Fruit fly (Drosophila melanogaster) whole organism, embryonic: Measurements from ENCODE around the gene CG10063.

Experiments used
- Abd-B ChIP-seq: fragments of 200-800 bp; sonication (Bioruptor generic); optimal IDR thresholded peaks from 2 replicates; lab custom pipeline; 2018; ENCODE audit warnings: missing biosample characterization, mild to moderate bottlenecking, missing genetic modification characterization, moderate library complexity
- CG10209 ChIP-seq: fragments of 200-800 bp; sonication (Bioruptor generic); optimal IDR thresholded peaks from 3 replicates; lab custom pipeline; 2017; ENCODE audit warnings: missing biosample characterization, mild to moderate bottlenecking, missing genetic modification characterization, missing genetic modification reagents
- CG10462 ChIP-seq: fragments of 200-800 bp; sonication (Bioruptor generic); optimal IDR thresholded peaks from 2 replicates; lab custom pipeline; 2016; ENCODE audit warnings: missing biosample characterization, missing genetic modification characterization
- CG10959 ChIP-seq: fragments of 200-800 bp; sonication (Bioruptor generic); IDR thresholded peaks from 2 replicates; pipeline ENCODE4 v1.3.6; 2022; ENCODE audit warnings: missing biosample characterization, missing genetic modification characterization
- CG11085 ChIP-seq: fragments of 200-800 bp; sonication (Bioruptor generic); IDR thresholded peaks from 2 replicates; pipeline ENCODE4 v1.3.6; 2022; ENCODE audit warnings: missing biosample characterization, missing genetic modification characterization
- CG11696 ChIP-seq: fragments of 200-800 bp; sonication (Bioruptor generic); IDR thresholded peaks from 2 replicates; pipeline ENCODE4 v1.3.6; 2022; ENCODE audit warnings: missing biosample characterization, missing genetic modification characterization
- CG12071 ChIP-seq: fragments of 200-800 bp; sonication (Bioruptor generic); optimal IDR thresholded peaks from 3 replicates; lab custom pipeline; 2018; ENCODE audit warnings: missing biosample characterization, mild to moderate bottlenecking, missing genetic modification characterization
- CG12219 ChIP-seq: fragments of 200-800 bp; sonication (Bioruptor generic); optimal IDR thresholded peaks from 3 replicates; lab custom pipeline; 2018; ENCODE audit warnings: missing biosample characterization, mild to moderate bottlenecking, missing genetic modification characterization
- CG14441 ChIP-seq: fragments of 200-800 bp; sonication (Bioruptor generic); IDR thresholded peaks from 2 replicates; pipeline ENCODE4 v1.3.6; 2022; ENCODE audit warnings: missing biosample characterization, missing genetic modification characterization
- CG14710 ChIP-seq: fragments of 200-800 bp; sonication (Bioruptor generic); optimal IDR thresholded peaks from 3 replicates; lab custom pipeline; 2019; ENCODE audit warnings: missing biosample characterization, mild to moderate bottlenecking, missing genetic modification characterization, moderate library complexity
- CG15011 ChIP-seq: fragments of 200-800 bp; sonication (Bioruptor generic); optimal IDR thresholded peaks from 3 replicates; lab custom pipeline; 2018; ENCODE audit warnings: missing biosample characterization, mild to moderate bottlenecking, missing genetic modification characterization
- CG15269 ChIP-seq: fragments of 200-800 bp; sonication (Bioruptor generic); optimal IDR thresholded peaks from 2 replicates; lab custom pipeline; 2018; ENCODE audit warnings: missing biosample characterization, mild to moderate bottlenecking, missing genetic modification characterization, moderate library complexity
- CG16779 ChIP-seq: fragments of 200-800 bp; sonication (Bioruptor generic); IDR thresholded peaks from 2 replicates; pipeline ENCODE4 v1.3.6; 2022; ENCODE audit warnings: missing biosample characterization, missing genetic modification characterization
- CG18262 ChIP-seq: fragments of 200-800 bp; optimal IDR thresholded peaks from 3 replicates; lab custom pipeline; 2019; ENCODE audit warnings: missing biosample characterization, mild to moderate bottlenecking, missing genetic modification characterization, moderate library complexity
- CG30403 ChIP-seq: fragments of 200-800 bp; sonication (Bioruptor generic); optimal IDR thresholded peaks from 3 replicates; lab custom pipeline; 2016; ENCODE audit warnings: missing biosample characterization, missing genetic modification characterization
- CG31224 ChIP-seq: fragments of 200-800 bp; sonication (Bioruptor generic); IDR thresholded peaks from 2 replicates; pipeline ENCODE4 v1.3.6; 2022; ENCODE audit warnings: missing biosample characterization, missing genetic modification characterization
- CG32532 ChIP-seq: fragments of 200-800 bp; sonication (Bioruptor generic); IDR thresholded peaks from 2 replicates; pipeline ENCODE4 v1.3.6; 2022; ENCODE audit warnings: missing biosample characterization, missing genetic modification characterization
- CG43689 ChIP-seq: fragments of 200-800 bp; sonication (Bioruptor generic); IDR thresholded peaks from 2 replicates; pipeline ENCODE4 v1.3.6; 2022; ENCODE audit warnings: missing biosample characterization, missing genetic modification characterization
- CG9876 ChIP-seq: fragments of 200-800 bp; sonication (Bioruptor generic); optimal IDR thresholded peaks from 2 replicates; lab custom pipeline; 2016; ENCODE audit warnings: missing biosample characterization, missing genetic modification characterization
- E2f2 ChIP-seq: fragments of 200-800 bp; sonication (Bioruptor generic); IDR thresholded peaks from 2 replicates; pipeline ENCODE4 v1.3.6; 2022; ENCODE audit warnings: missing biosample characterization, missing genetic modification characterization
- Fer1 ChIP-seq: fragments of 200-800 bp; sonication (Bioruptor generic); optimal IDR thresholded peaks from 2 replicates; lab custom pipeline; 2017; ENCODE audit warnings: missing biosample characterization, mild to moderate bottlenecking, missing genetic modification characterization
- HHEX ChIP-seq: fragments of 200-800 bp; sonication (Bioruptor generic); optimal IDR thresholded peaks from 3 replicates; lab custom pipeline; 2017; ENCODE audit warnings: missing biosample characterization, mild to moderate bottlenecking, missing genetic modification characterization, missing genetic modification reagents
- Hmx ChIP-seq: fragments of 200-800 bp; sonication (Bioruptor generic); optimal IDR thresholded peaks from 2 replicates; lab custom pipeline; 2016; ENCODE audit warnings: missing biosample characterization, missing genetic modification characterization
- Hr51 ChIP-seq, 2 experiments: fragments of 200-800 bp; sonication (Bioruptor generic); optimal IDR thresholded peaks; 2 replicates in 1 of 2; 3 replicates in 1 of 2; lab custom pipeline; 2016 to 2018; ENCODE audit warnings: missing biosample characterization in 2 of 2, missing genetic modification characterization in 2 of 2, mild to moderate bottlenecking in 1 of 2, moderate library complexity in 1 of 2
- MESR4 ChIP-seq: fragments of 200-800 bp; sonication (Bioruptor generic); optimal IDR thresholded peaks from 2 replicates; lab custom pipeline; 2018; ENCODE audit warnings: missing biosample characterization, mild to moderate bottlenecking, missing genetic modification characterization, moderate library complexity
- Nf-YC ChIP-seq: fragments of 200-800 bp; optimal IDR thresholded peaks from 3 replicates; lab custom pipeline; 2019; ENCODE audit warnings: missing biosample characterization, mild to moderate bottlenecking, missing genetic modification characterization, moderate library complexity
- Oli ChIP-seq: fragments of 200-800 bp; sonication (Bioruptor generic); optimal IDR thresholded peaks from 2 replicates; lab custom pipeline; 2018; ENCODE audit warnings: missing biosample characterization, mild to moderate bottlenecking, missing genetic modification characterization, moderate library complexity
- Ravus ChIP-seq: fragments of 200-800 bp; sonication (Bioruptor generic); IDR thresholded peaks from 2 replicates; pipeline ENCODE4 v1.3.6; 2022; ENCODE audit warnings: missing biosample characterization, missing genetic modification characterization
- Spps ChIP-seq: fragments of 200-800 bp; sonication (Bioruptor generic); optimal IDR thresholded peaks from 2 replicates; lab custom pipeline; 2018; ENCODE audit warnings: missing biosample characterization, mild to moderate bottlenecking, missing genetic modification characterization
- Sry-β ChIP-seq: fragments of 200-800 bp; sonication (Bioruptor generic); optimal IDR thresholded peaks from 2 replicates; lab custom pipeline; 2018; ENCODE audit warnings: missing biosample characterization, mild to moderate bottlenecking, missing genetic modification characterization, moderate library complexity
- TFAM ChIP-seq: fragments of 200-800 bp; sonication (Bioruptor generic); optimal IDR thresholded peaks from 2 replicates; lab custom pipeline; 2017; ENCODE audit warnings: missing biosample characterization, missing genetic modification characterization, inconsistent platforms
- amos ChIP-seq: fragments of 200-800 bp; sonication (Bioruptor generic); IDR thresholded peaks from 2 replicates; pipeline ENCODE4 v1.3.6; 2022; ENCODE audit warnings: missing biosample characterization, missing genetic modification characterization; ENCODE audit not compliant: partially characterized antibody
- bbx ChIP-seq: fragments of 200-800 bp; sonication (Bioruptor generic); IDR thresholded peaks from 2 replicates; pipeline ENCODE4 v1.3.6; 2022; ENCODE audit warnings: missing biosample characterization, missing genetic modification characterization; ENCODE audit not compliant: partially characterized antibody
- btn ChIP-seq: fragments of 200-800 bp; sonication (Bioruptor generic); optimal IDR thresholded peaks from 2 replicates; lab custom pipeline; 2016; ENCODE audit warnings: missing biosample characterization, missing genetic modification characterization
- dan ChIP-seq: fragments of 200-800 bp; sonication (Bioruptor generic); IDR thresholded peaks from 2 replicates; pipeline ENCODE4 v1.3.6; 2022; ENCODE audit warnings: missing biosample characterization, missing genetic modification characterization
- emc ChIP-seq: fragments of 200-800 bp; sonication (Bioruptor generic); optimal IDR thresholded peaks from 2 replicates; lab custom pipeline; 2016; ENCODE audit warnings: missing biosample characterization, missing genetic modification characterization
- fd64A ChIP-seq: fragments of 200-800 bp; sonication (Bioruptor generic); optimal IDR thresholded peaks from 3 replicates; lab custom pipeline; 2018; ENCODE audit warnings: missing biosample characterization, mild to moderate bottlenecking, missing genetic modification characterization
- hb ChIP-seq: fragments of 200-800 bp; sonication (Bioruptor generic); IDR thresholded peaks from 3 replicates; pipeline ENCODE4 v1.3.6; 2022; ENCODE audit warnings: missing biosample characterization, missing genetic modification characterization; ENCODE audit not compliant: partially characterized antibody
- lmd ChIP-seq: fragments of 200-800 bp; sonication (Bioruptor generic); IDR thresholded peaks from 2 replicates; pipeline ENCODE4 v1.3.6; 2022; ENCODE audit warnings: missing biosample characterization, missing genetic modification characterization
- lola ChIP-seq, 3 experiments: fragments of >200 bp in 2 of 3; fragments of 200-800 bp in 1 of 3; sonication (Bioruptor generic) in 1 of 3; optimal IDR thresholded peaks; 2 replicates each; lab custom pipeline; 2017 to 2019; ENCODE audit warnings: missing biosample characterization in 3 of 3, missing genetic modification characterization in 3 of 3, mild to moderate bottlenecking in 1 of 3, moderate library complexity in 1 of 3
- nmo ChIP-seq: fragments of 200-800 bp; sonication (Bioruptor generic); optimal IDR thresholded peaks from 2 replicates; lab custom pipeline; 2018; ENCODE audit warnings: missing biosample characterization, mild to moderate bottlenecking, missing genetic modification characterization, moderate library complexity
- peb ChIP-seq: fragments of 200-800 bp; sonication (Bioruptor generic); IDR thresholded peaks from 2 replicates; pipeline ENCODE4 v1.3.6; 2022; ENCODE audit warnings: missing biosample characterization, missing genetic modification characterization
- sc ChIP-seq, 3 experiments: fragments of >200 bp in 2 of 3; fragments of 200-800 bp in 1 of 3; sonication (Bioruptor generic) in 1 of 3; optimal IDR thresholded peaks; 2 replicates in 2 of 3; 3 replicates in 1 of 3; lab custom pipeline; 2017; ENCODE audit warnings: mild to moderate bottlenecking in 1 of 3, missing biosample characterization in 1 of 3, missing genetic modification characterization in 1 of 3, missing genetic modification reagents in 1 of 3
- schlank ChIP-seq: fragments of 200-800 bp; sonication (Bioruptor generic); optimal IDR thresholded peaks from 2 replicates; lab custom pipeline; 2018; ENCODE audit warnings: missing biosample characterization, mild to moderate bottlenecking, missing genetic modification characterization
- slou ChIP-seq: fragments of 200-800 bp; sonication (Bioruptor generic); optimal IDR thresholded peaks from 3 replicates; lab custom pipeline; 2016; ENCODE audit warnings: missing biosample characterization, missing genetic modification characterization
- tx ChIP-seq: fragments of 200-800 bp; sonication (Bioruptor generic); optimal IDR thresholded peaks from 2 replicates; lab custom pipeline; 2016; ENCODE audit warnings: missing biosample characterization, missing genetic modification characterization
- vfl ChIP-seq: fragments of 200-800 bp; sonication (Bioruptor generic); optimal IDR thresholded peaks from 2 replicates; lab custom pipeline; 2016; ENCODE audit warnings: missing biosample characterization, missing genetic modification characterization
- vnd ChIP-seq: fragments of 200-800 bp; sonication (Bioruptor generic); IDR thresholded peaks from 3 replicates; pipeline ENCODE4 v1.3.6; 2022; ENCODE audit warnings: missing biosample characterization, missing genetic modification characterization; ENCODE audit not compliant: partially characterized antibody

Gene CG10063

DNA sequence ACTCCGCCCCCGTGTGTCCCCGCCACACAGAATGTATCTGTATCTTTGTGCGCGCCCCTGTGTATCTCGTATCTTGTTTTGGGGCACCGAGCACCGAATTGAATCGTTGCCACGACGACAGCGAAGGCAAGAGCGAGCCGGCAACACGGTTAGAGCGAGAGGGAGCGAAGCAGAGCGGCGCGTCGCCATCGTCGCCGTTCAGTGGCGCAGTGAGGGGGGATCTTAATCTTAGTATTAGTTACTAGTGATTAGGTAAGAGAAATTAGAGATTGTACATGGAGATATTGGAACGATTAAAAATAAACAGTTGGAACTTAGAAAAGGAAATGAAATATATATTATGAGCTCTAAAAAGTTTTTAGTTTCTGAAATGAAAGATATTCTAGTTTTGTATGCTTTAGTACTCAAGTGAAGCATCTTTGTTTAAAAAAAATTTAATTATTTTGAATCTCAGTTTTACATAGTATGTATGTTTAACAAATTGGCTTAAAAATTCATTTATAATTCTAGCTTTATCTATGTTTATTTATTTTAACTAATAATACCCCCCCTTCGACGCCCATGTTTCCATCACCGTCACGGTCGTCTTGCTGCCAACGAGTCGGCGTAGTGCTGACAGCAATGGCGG, 16.8 kb upstream of the CG10063 start (continued):
- TF ChIP-seq Ravus (GFP tag; lab: Robert Waterston, UW) (peak; percentile 15; the same call in 1 of the 2 replicates), CG18262 (tag; lab: Kevin White, UChicago) (peak; percentile 98), fd64A (GFP tag; lab: Kevin White, UChicago) (peak; percentile 36), bbx (GFP tag; lab: Robert Waterston, UW) (peak; percentile 28; the same call in 1 of the 2 replicates), CG16779 (GFP tag; lab: Robert Waterston, UW) (no peak), peb (GFP tag; lab: Robert Waterston, UW) (no peak; the same call in none of the 2 replicates), vfl (GFP tag; lab: Kevin White, UChicago) (no peak), nmo (peak; percentile 96), slou (GFP tag; lab: Kevin White, UChicago) (peak; percentile 88), CG32532 (GFP tag; lab: Robert Waterston, UW) (peak; percentile 82), CG12071 (GFP tag; lab: Kevin White, UChicago) (peak; percentile 52), CG31224 (GFP tag; lab: Robert Waterston, UW) (peak; percentile 68), CG11085 (peak; percentile 52; the same call in 1 of the 2 replicates), CG14710 (tag; lab: Kevin White, UChicago) (peak; percentile 97), CG15269 (peak; percentile 90), btn (peak; percentile 7), emc (GFP tag; lab: Kevin White, UChicago) (peak; percentile 79), Fer1 (GFP tag; lab: Kevin White, UChicago) (peak; percentile 94), TFAM (GFP tag; lab: Kevin White, UChicago) (peak; percentile 57), CG9876 (GFP tag; lab: Kevin White, UChicago) (peak; percentile 36), E2f2 (GFP tag; lab: Robert Waterston, UW) (peak; percentile 63; the same call in 1 of the 2 replicates), Spps (tag; lab: Kevin White, UChicago) (peak; percentile 86), CG11696 (GFP tag; lab: Robert Waterston, UW) (0 out of 2 replicates have a peak, but pooled peaks have one; percentile 37), CG15011 (peak; percentile 93), CG30403 (GFP tag; lab: Kevin White, UChicago) (peak; percentile 95), Hmx (GFP tag; lab: Kevin White, UChicago) (peak; percentile 80), CG10462 (peak; percentile 68), Oli (tag; lab: Kevin White, UChicago) (peak; percentile 93), lola (GFP tag; optimal IDR thresholded peaks at IDR 0.05; lab: Kevin White, UChicago) (peak in 1 of 3 experiments; percentile 97), dan (GFP tag; lab: Robert Waterston, UW) (peak; percentile 45; the same call in 1 of the 2 replicates), vnd (GFP tag; lab: Robert Waterston, UW) (no peak), lmd (GFP tag; lab: Robert Waterston, UW) (peak; percentile 91), CG10959 (GFP tag; lab: Robert Waterston, UW) (peak; percentile 56; the same call in 1 of the 2 replicates), HHEX (peak; percentile 92), Abd-B (GFP tag; lab: Kevin White, UChicago) (peak; percentile 95), CG14441 (GFP tag; lab: Robert Waterston, UW) (peak; percentile 79), Nf-YC (tag; lab: Kevin White, UChicago) (peak; percentile 97), CG43689 (GFP tag; lab: Robert Waterston, UW) (no peak; the same call in 1 of the 2 replicates), Hr51 (GFP tag; optimal IDR thresholded peaks at IDR 0.05; lab: Kevin White, UChicago) (peak; percentile 49 to 94), tx (peak; percentile 37), amos (GFP tag; lab: Robert Waterston, UW) (no peak), hb (no peak), CG10209 (peak; percentile 94), schlank (peak; percentile 7), CG12219 (GFP tag; lab: Kevin White, UChicago) (peak; percentile 32), MESR4 (GFP tag; lab: Kevin White, UChicago) (no peak), sc (optimal IDR thresholded peaks at IDR 0.05; lab: Kevin White, UChicago) (no peak), sc (GFP tag; optimal IDR thresholded peaks at IDR 0.05; lab: Kevin White, UChicago) (peak; percentile 89), Sry-β (GFP tag; lab: Kevin White, UChicago) (peak; percentile 45)
